Worm (Caenorhabditis elegans): ENCODE results near the gene F28C6.5.

Gene F28C6.5

DNA sequence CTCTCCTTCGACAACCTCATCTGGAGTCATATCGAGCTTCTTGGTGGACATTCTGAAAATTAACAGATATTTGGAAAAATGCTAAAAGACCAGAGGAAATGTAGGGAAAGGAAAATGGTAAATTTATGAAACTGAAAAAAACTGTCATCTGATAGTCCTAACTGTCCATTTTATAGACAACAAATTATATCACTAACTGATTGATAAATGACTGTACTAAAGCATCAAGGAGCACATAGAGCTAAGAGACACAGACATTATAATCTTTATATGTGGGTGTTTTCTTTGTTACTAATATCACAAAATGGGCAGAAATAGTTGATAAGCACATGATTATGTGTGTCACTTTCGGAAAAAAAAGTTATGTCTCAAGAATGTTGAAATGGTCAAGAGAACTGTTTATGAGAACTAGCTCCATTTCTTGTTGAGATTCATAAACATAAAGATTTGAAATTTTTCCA is 32.5 kb upstream of the F28C6.5 start, which contains the start of gene F54C9.3:
TSS of gene F54C9.3 (minus strand) at position 51 of the 461 bp plus-strand sequence.
- TF ChIP-seq ztf-11 (tag; optimal IDR thresholded peaks at IDR 0.05) (no peak), aha-1 (tag) (no peak), zfp-3 (GFP tag; conservative IDR thresholded peaks at IDR 0.05) (no peak), duxl-1 (tag; optimal IDR thresholded peaks at IDR 0.05; ENCODE audit: poor library complexity) (no peak), F44E2.7 (GFP tag; IDR thresholded peaks at IDR 0.05) (no peak), F26F4.8 (GFP tag; conservative IDR thresholded peaks at IDR 0.05) (no peak), pqm-1 (tag; optimal IDR thresholded peaks at IDR 0.05) (peak; percentile 91), dmd-6 (GFP tag; IDR thresholded peaks at IDR 0.05) (peak; percentile 92), nhr-48 (tag; optimal IDR thresholded peaks at IDR 0.05) (peak; percentile 30), unc-130 (GFP tag; optimal IDR thresholded peaks at IDR 0.05) (no peak), mdt-29 (GFP tag; IDR thresholded peaks at IDR 0.05) (no peak), nhr-102 (tag; optimal IDR thresholded peaks at IDR 0.05) (peak; percentile 3), mep-1 (tag; optimal IDR thresholded peaks at IDR 0.05) (peak; percentile 68), tra-1 (GFP tag; IDR thresholded peaks at IDR 0.05) (peak; percentile 75; the same call in 1 of the 2 replicates), lin-1 (GFP tag; IDR thresholded peaks at IDR 0.05) (peak; percentile 62), ces-1 (GFP tag; optimal IDR thresholded peaks at IDR 0.05) (no peak), ama-1 (optimal IDR thresholded peaks at IDR 0.05) (peak; percentile 25), mdl-1 (tag; optimal IDR thresholded peaks at IDR 0.05) (no peak), daf-16 (GFP tag; optimal IDR thresholded peaks at IDR 0.05) (peak in 1 of 2 experiments; percentile 14), daf-16 (tag; optimal IDR thresholded peaks at IDR 0.05) (peak; percentile 84), T20F7.1 (GFP tag; optimal IDR thresholded peaks at IDR 0.05) (peak; percentile 48), ceh-20 (GFP tag; IDR thresholded peaks at IDR 0.05) (peak; percentile 96), unc-39 (tag; optimal IDR thresholded peaks at IDR 0.05) (no peak), lsy-2 (tag; optimal IDR thresholded peaks at IDR 0.05) (peak in 1 of 2 experiments; percentile 35), jun-1 (tag; optimal IDR thresholded peaks at IDR 0.05) (peak; percentile 67), dmd-8 (GFP tag; IDR thresholded peaks at IDR 0.05) (no peak), lin-38 (GFP tag; IDR thresholded peaks at IDR 0.05) (peak; percentile 16), hlh-30 (tag; optimal IDR thresholded peaks at IDR 0.05; ENCODE audit: insufficient read depth) (peak; percentile 50), nhr-111 (GFP tag; optimal IDR thresholded peaks at IDR 0.05) (no peak), dve-1 (tag; optimal IDR thresholded peaks at IDR 0.05; ENCODE audit: insufficient read depth) (peak; percentile 92), nhr-28 (tag; optimal IDR thresholded peaks at IDR 0.05) (peak; percentile 95), ZK337.2 (GFP tag; IDR thresholded peaks at IDR 0.05) (no peak), lin-15B (tag; optimal IDR thresholded peaks at IDR 0.05) (no peak), hlh-11 (tag; optimal IDR thresholded peaks at IDR 0.05) (peak; percentile 82), zfp-2 (tag; optimal IDR thresholded peaks at IDR 0.05) (no peak), php-3 (GFP tag; IDR thresholded peaks at IDR 0.05) (peak; percentile 99), nhr-77 (tag; optimal IDR thresholded peaks at IDR 0.05) (peak; percentile 93)

DNA sequence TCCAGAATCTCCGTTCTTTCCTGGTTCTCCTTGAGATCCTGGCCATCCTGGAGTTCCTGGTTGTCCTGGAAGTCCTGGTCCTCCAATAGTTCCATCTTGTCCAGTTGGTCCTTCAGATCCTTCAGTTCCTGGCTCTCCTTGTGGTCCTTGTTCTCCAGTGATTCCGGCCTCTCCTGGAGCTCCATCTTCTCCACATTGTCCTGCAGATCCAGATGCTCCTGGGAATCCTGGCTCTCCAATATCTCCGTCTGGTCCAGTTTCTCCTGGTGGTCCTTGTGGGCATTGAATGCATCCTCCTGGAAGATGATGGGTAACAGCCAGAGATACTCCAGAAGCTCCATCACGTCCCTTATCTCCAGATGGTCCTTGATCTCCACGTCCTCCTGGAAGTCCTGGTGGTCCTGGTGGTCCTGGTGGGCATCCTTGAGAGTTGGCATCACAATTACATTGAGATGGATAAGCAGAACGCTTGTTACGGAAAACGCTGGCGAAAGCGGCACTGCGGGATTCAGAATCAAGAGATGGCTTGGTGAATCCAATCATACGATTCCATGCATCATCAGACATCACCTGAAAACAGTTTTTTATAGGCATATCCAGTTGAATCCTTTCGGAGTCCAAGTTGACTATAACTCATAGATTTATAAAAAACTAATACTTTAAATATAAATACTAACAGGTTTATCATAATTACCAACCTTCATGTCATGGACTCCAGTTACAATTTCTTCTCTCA is 30.9 kb upstream of the F28C6.5 start:
- TF ChIP-seq set-16 (GFP tag; IDR thresholded peaks at IDR 0.05) (peak; percentile 63), php-3 (GFP tag; IDR thresholded peaks at IDR 0.05) (no peak), saeg-2 (GFP tag; IDR thresholded peaks at IDR 0.05) (0 out of 2 replicates have a peak, but pooled peaks have one; percentile 19), unc-62 (GFP tag; optimal IDR thresholded peaks at IDR 0.05 in 1 of 2) (peak in 1 of 2 experiments; percentile 69), unc-62 (tag; optimal IDR thresholded peaks at IDR 0.05) (no peak), Y75B8A.6 (GFP tag; IDR thresholded peaks at IDR 0.05) (no peak), egl-43 (GFP tag; IDR thresholded peaks at IDR 0.05) (0 out of 2 replicates have a peak, but pooled peaks have one; percentile 69), T26A8.4 (GFP tag; IDR thresholded peaks at IDR 0.05) (peak; percentile 53; the same call in 1 of the 2 replicates), R02D3.7 (tag; optimal IDR thresholded peaks at IDR 0.05) (no peak)
